Fruit fly (Drosophila melanogaster): ENCODE measurements around the gene CG43149.

- TF ChIP-seq dpn (GFP tag; optimal IDR thresholded peaks at IDR 0.05), result no peak
- no peak for TF ChIP-seq pzg (GFP tag; optimal IDR thresholded peaks at IDR 0.05)
- TF ChIP-seq dysf (GFP tag; IDR thresholded peaks at IDR 0.05), result no peak; the same call in 2 of the 3 replicates
- no peak for TF ChIP-seq ftz-f1 (GFP tag; optimal IDR thresholded peaks at IDR 0.05)
- no peak for TF ChIP-seq CG4360 (GFP tag; IDR thresholded peaks at IDR 0.05)
- no peak for TF ChIP-seq CG8478 (optimal IDR thresholded peaks at IDR 0.05)
- TF ChIP-seq luna (GFP tag; optimal IDR thresholded peaks at IDR 0.05), result no peak
Measured at dm6 chr3L:85204-85811, 30.8 kb upstream of the CG43149 start.
